Worm (Caenorhabditis elegans) whole organism, L2 larva: ENCODE data around the gene F47B8.2.

Experiments used
- aly-2 ChIP-seq: fragments of 150-350 bp; optimal IDR thresholded peaks from 2 replicates; lab custom pipeline; 2014; ENCODE audit warnings: missing biosample characterization, missing genetic modification characterization
- ceh-82 ChIP-seq: fragments of 150-350 bp; optimal IDR thresholded peaks from 2 replicates; lab custom pipeline; 2014; ENCODE audit warnings: missing biosample characterization, missing genetic modification characterization
- crh-2 ChIP-seq: sonication (generic microtip); optimal IDR thresholded peaks from 2 replicates; lab custom pipeline; 2017; ENCODE audit warnings: missing biosample characterization, missing genetic modification characterization
- fos-1 ChIP-seq: fragments of 150-350 bp; optimal IDR thresholded peaks from 2 replicates; lab custom pipeline; 2014; ENCODE audit warnings: missing biosample characterization, missing genetic modification characterization
- lsy-2 ChIP-seq, 2 experiments: fragments of 150-350 bp in 1 of 2; sonication (generic microtip) in 1 of 2; optimal IDR thresholded peaks; 2 replicates each; lab custom pipeline; 2014 to 2017; ENCODE audit warnings: missing biosample characterization in 2 of 2, missing genetic modification characterization in 2 of 2
- nhr-77 ChIP-seq: fragments of 150-350 bp; optimal IDR thresholded peaks from 2 replicates; lab custom pipeline; 2014; ENCODE audit warnings: missing biosample characterization, missing genetic modification characterization
- snpc-4 ChIP-seq: fragments of 150-350 bp; optimal IDR thresholded peaks from 2 replicates; lab custom pipeline; 2014; ENCODE audit warnings: missing biosample characterization, missing genetic modification characterization

DNA sequence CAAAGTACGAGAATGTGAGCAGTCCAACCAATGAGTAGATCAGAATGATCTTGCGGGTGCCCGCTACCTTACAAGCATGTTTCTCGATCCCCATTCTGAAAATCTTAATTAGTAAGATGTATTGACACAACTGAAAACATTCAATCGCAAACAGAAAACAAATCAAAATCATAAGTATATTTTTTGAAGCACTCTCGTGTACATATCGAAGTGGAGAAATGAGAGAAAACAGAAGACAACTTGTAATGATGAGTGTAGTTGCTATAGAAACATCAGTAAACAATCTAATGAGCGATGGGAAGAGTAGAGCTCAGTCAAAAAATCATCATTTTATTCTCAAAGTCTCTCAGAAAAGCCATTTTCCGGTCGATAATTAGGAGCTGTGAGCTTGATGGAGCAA, 3.7 kb downstream of the F47B8.2 start, which contains the start of gene F14D7.8:
- no peak for TF ChIP-seq snpc-4 (tag; lab: Kevin White, UChicago)
- no peak for TF ChIP-seq lsy-2 (tag; optimal IDR thresholded peaks at IDR 0.05; lab: Kevin White, UChicago)
- no peak for TF ChIP-seq fos-1 (tag; lab: Kevin White, UChicago)
- TF ChIP-seq nhr-77: no peak
- TF ChIP-seq ceh-82: no peak
- TF ChIP-seq aly-2 (tag; lab: Kevin White, UChicago): no peak
- no peak for TF ChIP-seq crh-2 (tag; lab: Kevin White, UChicago)
